Worm (Caenorhabditis elegans) whole organism, L3 larva: ENCODE data around the gene F49F1.14.

Experiments
- ama-1 ChIP-seq: fragments of 150-350 bp; optimal IDR thresholded peaks from 2 replicates; lab custom pipeline; 2018
- elt-2 ChIP-seq: sonication (generic microtip); optimal IDR thresholded peaks from 2 replicates; lab custom pipeline; 2016; ENCODE audit warnings: missing genetic modification reagents, mild to moderate bottlenecking, missing genetic modification characterization, missing compliant biosample characterization
- fkh-10 ChIP-seq: sonication (generic microtip); optimal IDR thresholded peaks from 2 replicates; lab custom pipeline; 2017; ENCODE audit warnings: missing biosample characterization, missing genetic modification reagents, missing genetic modification characterization
- fos-1 ChIP-seq: fragments of 150-350 bp; optimal IDR thresholded peaks from 2 replicates; lab custom pipeline; 2014; ENCODE audit warnings: missing biosample characterization, missing genetic modification characterization
- lin-39 ChIP-seq: fragments of 150-350 bp; optimal IDR thresholded peaks from 2 replicates; lab custom pipeline; 2018; ENCODE audit warnings: missing biosample characterization, missing genetic modification reagents, missing genetic modification characterization
- mdl-1 ChIP-seq: fragments of 150-350 bp; optimal IDR thresholded peaks from 2 replicates; lab custom pipeline; 2014; ENCODE audit warnings: missing biosample characterization, missing genetic modification characterization
- nhr-12 ChIP-seq: fragments of 150-350 bp; optimal IDR thresholded peaks from 2 replicates; lab custom pipeline; 2014; ENCODE audit warnings: missing biosample characterization, missing genetic modification characterization
- skn-1 ChIP-seq: fragments of 150-350 bp; optimal IDR thresholded peaks from 2 replicates; lab custom pipeline; 2014; ENCODE audit warnings: missing biosample characterization, missing genetic modification characterization
- unc-62 ChIP-seq: fragments of 150-350 bp; sonication (generic microtip); optimal IDR thresholded peaks from 4 replicates; lab custom pipeline; 2014; ENCODE audit warnings: missing biosample characterization, missing genetic modification reagents, missing genetic modification characterization
- ztf-11 ChIP-seq: fragments of 150-350 bp; optimal IDR thresholded peaks from 2 replicates; lab custom pipeline; 2014; ENCODE audit warnings: missing biosample characterization, missing genetic modification characterization

- TF ChIP-seq elt-2 (tag; lab: Kevin White, UChicago) (no peak), unc-62 (GFP tag; lab: Kevin White, UChicago) (no peak), skn-1 (no peak), nhr-12 (tag; lab: Kevin White, UChicago) (no peak), mdl-1 (tag; lab: Kevin White, UChicago) (no peak), ztf-11 (no peak), fkh-10 (no peak), lin-39 (tag; lab: Kevin White, UChicago) (no peak), ama-1 (lab: Kevin White, UChicago) (no peak), fos-1 (no peak)
Observed at ce11 chrIV:4063573-4063972, 48.7 kb downstream of the F49F1.14 start, which contains the start of gene ilys-6.
